Worm (Caenorhabditis elegans) whole organism, midembryonic: Measurements from ENCODE around the gene sri-37.
A peak's percentile ranks its signal among the peaks of the same experiment; 100 is the strongest.
"Not testable (repeated sequence)": the region's sequence is repeated elsewhere in the genome, so short reads cannot be mapped to it uniquely, and the experiment has no call there.

Experiments used
- T22C8.4 ChIP-seq: fragments of 200-800 bp; sonication (Bioruptor generic); IDR thresholded peaks from 2 replicates; pipeline ENCODE4 v1.3.6; 2022; ENCODE audit warnings: missing genetic modification characterization, missing compliant biosample characterization
- cog-1 ChIP-seq: sonication (generic microtip); optimal IDR thresholded peaks from 2 replicates; lab custom pipeline; 2016; ENCODE audit warnings: missing genetic modification characterization, missing compliant biosample characterization
- flt-1 ChIP-seq: fragments of 200-800 bp; sonication (Bioruptor generic); IDR thresholded peaks from 2 replicates; pipeline ENCODE4 v1.3.6; 2022; ENCODE audit warnings: missing genetic modification characterization, missing compliant biosample characterization
- klf-2 ChIP-seq: fragments of 200-800 bp; sonication (Bioruptor generic); conservative IDR thresholded peaks from 2 replicates; pipeline ENCODE4 v1.3.6; 2022; ENCODE audit warnings: missing genetic modification reagents, missing genetic modification characterization, missing compliant biosample characterization
- med-1 ChIP-seq: sonication (generic microtip); optimal IDR thresholded peaks from 2 replicates; lab custom pipeline; 2017; ENCODE audit warnings: missing genetic modification characterization, mild to moderate bottlenecking, missing compliant biosample characterization, antibody characterized with exemption, missing genetic modification reagents; ENCODE audit not compliant: insufficient read depth
- ref-1 ChIP-seq: fragments of 200-800 bp; sonication (Bioruptor generic); conservative IDR thresholded peaks from 2 replicates; pipeline ENCODE4 v1.3.6; 2022; ENCODE audit warnings: missing genetic modification reagents, missing genetic modification characterization, missing compliant biosample characterization
- tab-1 ChIP-seq: fragments of 200-800 bp; sonication (Bioruptor generic); IDR thresholded peaks from 2 replicates; pipeline ENCODE4 v1.3.6; 2022; ENCODE audit warnings: missing genetic modification characterization, missing compliant biosample characterization
- ztf-23 ChIP-seq: fragments of 200-800 bp; sonication (Bioruptor generic); IDR thresholded peaks from 2 replicates; pipeline ENCODE4 v1.3.6; 2022; ENCODE audit warnings: missing genetic modification reagents, missing genetic modification characterization, missing compliant biosample characterization
- ztf-29 ChIP-seq: fragments of 200-800 bp; sonication (Bioruptor generic); IDR thresholded peaks from 2 replicates; pipeline ENCODE4 v1.3.6; 2022; ENCODE audit warnings: missing genetic modification reagents, missing genetic modification characterization, missing compliant biosample characterization

The sri-37 gene

DNA sequence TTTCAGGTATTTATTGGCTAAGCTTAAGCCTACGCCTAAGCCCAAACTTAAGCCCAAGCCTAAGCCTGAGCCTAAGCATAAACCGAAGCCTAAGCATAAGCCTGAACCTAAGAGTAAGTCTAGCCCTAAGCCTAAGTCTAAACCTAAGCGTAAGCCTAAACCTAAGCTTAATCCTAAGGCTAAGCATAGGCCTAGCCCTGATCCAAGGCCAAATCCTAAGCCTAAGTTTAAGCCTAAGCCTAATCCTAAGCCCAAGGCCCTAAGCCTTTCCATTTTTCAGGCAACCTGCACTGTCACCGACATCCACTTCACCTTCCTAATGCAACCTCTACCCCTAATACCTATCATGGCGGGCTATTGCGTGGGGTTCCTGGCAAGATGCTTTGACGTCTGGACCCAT, 18.4 kb upstream of the sri-37 start:
- TF ChIP-seq med-1: no peak
- TF ChIP-seq ztf-29 (GFP tag; lab: Robert Waterston, UW): peak; percentile 38; the same call in 1 of the 2 replicates

DNA sequence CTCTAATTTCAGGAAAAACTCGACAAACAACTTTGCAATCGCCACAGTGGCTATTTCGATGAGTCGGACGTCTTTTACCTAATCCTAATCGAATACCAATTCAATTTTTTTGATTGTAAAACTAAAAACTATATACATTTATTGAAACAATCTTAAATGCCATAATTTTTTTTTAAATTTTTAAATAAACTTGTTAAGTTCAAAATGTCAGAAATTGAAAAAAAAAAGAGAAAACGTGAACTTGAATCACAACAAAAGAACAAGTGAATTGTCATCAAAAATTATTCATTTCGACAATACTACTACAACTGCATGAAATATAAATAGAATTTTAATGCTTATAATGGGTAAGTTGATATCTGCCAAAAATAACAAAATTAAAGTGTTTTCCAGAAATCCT, 17.1 kb upstream of the sri-37 start, which contains the start of gene D2062.13:
Gene D2062.13 (plus strand): TSS at position 301 of the 400 bp plus-strand sequence.
- not testable (repeated sequence) for TF ChIP-seq klf-2 (GFP tag; lab: Robert Waterston, UW); med-1; cog-1

DNA sequence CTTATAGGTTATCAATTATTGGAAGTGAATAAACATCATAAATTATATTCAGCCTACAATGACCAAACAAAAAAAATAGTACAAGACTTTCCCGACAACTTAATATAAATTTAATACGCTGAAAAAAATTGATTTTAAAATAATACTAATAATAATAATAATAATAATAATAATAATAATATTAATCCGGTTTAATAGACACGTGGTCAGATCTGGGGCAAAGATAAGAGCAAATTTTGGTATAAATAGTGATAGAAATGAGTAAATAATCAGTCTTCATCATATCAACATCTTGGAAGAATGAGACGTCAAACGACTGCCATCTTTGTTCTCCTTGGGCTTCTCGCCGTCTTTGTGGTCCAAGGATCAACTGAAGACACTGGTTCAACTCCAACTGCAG, 12.7 kb upstream of the sri-37 start, which contains the start of gene msrp-5:
Gene msrp-5 (plus strand): TSS at position 301 of the 400 bp plus-strand sequence.
- not testable (repeated sequence) for TF ChIP-seq ref-1; T22C8.4; ztf-29 (GFP tag; lab: Robert Waterston, UW)

DNA sequence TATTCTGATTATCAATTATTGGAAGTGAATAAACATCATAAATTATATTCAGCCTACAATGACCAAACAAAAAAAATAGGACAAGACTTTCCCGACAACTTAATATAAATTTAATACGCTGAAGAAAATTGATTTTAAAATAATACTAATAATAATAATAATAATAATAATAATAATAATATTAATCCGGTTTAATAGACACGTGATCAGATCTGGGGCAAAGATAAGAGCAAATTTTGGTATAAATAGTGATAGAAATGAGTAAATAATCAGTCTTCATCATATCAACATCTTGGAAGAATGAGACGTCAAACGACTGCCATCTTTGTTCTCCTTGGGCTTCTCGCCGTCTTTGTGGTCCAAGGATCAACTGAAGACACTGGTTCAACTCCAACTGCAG, 10.2 kb upstream of the sri-37 start, which contains the start of gene msrp-6:
Gene msrp-6 (plus strand): TSS at position 301 of the 400 bp plus-strand sequence.
- TF ChIP-seq ztf-29, ztf-23, flt-1 (GFP tag; lab: Robert Waterston, UW): not testable (repeated sequence)

DNA sequence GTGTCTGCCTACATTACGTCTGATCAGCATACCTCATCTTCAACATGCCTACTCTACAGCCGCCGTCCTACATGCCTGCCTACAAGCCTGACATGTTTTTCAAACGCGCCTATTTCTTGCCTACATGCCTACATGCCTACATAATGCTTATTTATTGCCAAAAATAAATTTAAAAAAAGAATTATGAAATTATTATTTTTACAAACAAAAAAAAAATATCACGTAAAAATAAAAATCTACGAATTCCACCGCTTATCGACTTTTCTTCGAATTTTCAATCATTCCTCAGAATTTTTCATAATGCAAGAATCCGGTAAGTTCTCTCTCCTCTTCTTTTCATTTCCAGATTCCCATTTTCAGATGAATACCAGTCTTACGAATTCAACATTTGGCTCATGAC, 6.9 kb upstream of the sri-37 start, which contains the start of gene D2062.5:
Gene D2062.5 (plus strand): TSS at position 301 of the 400 bp plus-strand sequence.
- TF ChIP-seq ztf-23 (GFP tag; lab: Robert Waterston, UW) (no peak), flt-1 (GFP tag; lab: Robert Waterston, UW) (no peak), ref-1 (no peak), tab-1 (no peak), ztf-29 (GFP tag; lab: Robert Waterston, UW) (no peak), med-1 (no peak), cog-1 (no peak), T22C8.4 (no peak), klf-2 (GFP tag; lab: Robert Waterston, UW) (no peak)

DNA sequence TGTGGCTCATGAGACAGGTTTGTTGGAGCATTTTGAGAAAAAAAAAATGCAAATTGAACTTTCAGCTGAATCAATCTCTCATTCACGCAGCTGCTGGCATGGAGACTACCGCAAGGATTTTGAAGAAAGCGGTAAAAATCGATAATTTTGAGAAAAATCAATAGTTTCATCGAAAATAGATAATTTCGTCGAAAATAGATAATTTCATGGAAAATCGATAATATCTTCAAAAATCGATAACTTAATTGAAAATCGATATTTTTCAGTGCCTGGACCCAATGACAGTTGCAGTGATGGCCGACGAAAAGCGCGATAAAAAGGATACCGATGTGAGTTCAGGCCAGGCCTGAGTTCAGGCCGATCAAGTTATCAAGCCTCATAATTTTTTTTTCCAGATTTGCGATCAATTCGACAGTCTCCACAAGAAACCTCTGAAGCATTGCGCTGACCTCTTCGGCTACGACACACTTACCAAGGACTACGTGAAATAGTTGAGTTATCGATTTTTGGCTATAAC, 6.4 kb upstream of the sri-37 start, which contains the start of gene D2062.4:
Gene D2062.4 (plus strand): TSS at position 467 of the 517 bp plus-strand sequence.
- TF ChIP-seq T22C8.4: peak; percentile 53; the same call in 1 of the 2 replicates

DNA sequence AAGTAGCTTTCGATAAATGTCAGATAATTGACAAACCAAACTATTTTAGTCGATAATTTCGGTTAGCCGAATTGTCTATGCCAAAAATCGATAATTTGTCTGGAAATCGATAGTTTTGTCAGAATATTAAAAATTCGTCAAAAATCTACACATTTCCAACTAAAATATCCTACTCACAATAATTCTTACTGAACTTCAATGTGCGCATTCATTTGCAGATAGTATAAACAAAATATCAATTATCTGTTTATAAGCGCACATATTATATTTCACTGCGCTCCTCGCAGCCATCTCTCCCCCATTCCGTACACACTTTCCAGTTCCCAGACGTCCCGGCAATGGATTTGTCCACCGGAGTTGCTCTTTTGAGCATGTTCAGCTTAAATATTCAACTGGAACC, 4.6 kb upstream of the sri-37 start, which contains the start of gene lgc-28:
Gene lgc-28 (plus strand): TSS at position 301 of the 400 bp plus-strand sequence.
- TF ChIP-seq T22C8.4 (no peak), cog-1 (no peak), ref-1 (no peak), flt-1 (GFP tag; lab: Robert Waterston, UW) (no peak), ztf-29 (GFP tag; lab: Robert Waterston, UW) (no peak), med-1 (no peak), klf-2 (GFP tag; lab: Robert Waterston, UW) (no peak), tab-1 (no peak), ztf-23 (GFP tag; lab: Robert Waterston, UW) (no peak)

DNA sequence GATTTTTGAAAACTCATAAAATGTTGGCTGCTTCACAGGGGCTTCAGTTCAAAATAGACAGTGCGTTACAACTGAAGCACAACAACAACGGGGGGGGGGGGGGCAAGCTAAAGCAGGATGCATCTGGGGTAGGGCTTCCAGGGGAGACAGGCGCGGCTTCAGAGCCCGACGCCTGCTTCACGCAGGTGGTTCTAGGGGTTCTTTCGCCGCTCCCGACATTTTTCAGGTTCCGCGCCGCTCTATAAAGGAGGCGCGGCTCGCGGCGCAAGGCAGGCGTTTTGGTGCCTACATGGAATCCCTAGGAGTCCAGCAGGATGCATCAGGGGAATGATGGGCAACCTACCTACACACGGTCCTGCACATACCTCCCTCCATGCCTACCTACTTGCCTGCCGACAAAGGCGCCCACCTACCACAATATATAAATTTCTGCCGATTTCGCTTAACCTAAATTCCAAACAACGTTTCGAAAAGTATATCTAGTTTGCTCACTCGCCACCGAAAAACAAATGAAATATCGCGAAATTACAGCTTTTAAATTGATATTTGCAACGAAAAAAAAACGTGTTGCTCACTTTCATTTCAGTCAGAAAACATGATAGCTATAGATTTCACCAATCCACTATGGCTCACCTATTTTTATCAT, 2.1 kb upstream of the sri-37 start, which contains the start of gene sri-71:
Gene sri-71 (plus strand): TSS at position 596 of the 646 bp plus-strand sequence.
- TF ChIP-seq ztf-29 (GFP tag; lab: Robert Waterston, UW) (no peak), tab-1 (no peak), cog-1 (no peak), ztf-23 (GFP tag; lab: Robert Waterston, UW) (no peak)

DNA sequence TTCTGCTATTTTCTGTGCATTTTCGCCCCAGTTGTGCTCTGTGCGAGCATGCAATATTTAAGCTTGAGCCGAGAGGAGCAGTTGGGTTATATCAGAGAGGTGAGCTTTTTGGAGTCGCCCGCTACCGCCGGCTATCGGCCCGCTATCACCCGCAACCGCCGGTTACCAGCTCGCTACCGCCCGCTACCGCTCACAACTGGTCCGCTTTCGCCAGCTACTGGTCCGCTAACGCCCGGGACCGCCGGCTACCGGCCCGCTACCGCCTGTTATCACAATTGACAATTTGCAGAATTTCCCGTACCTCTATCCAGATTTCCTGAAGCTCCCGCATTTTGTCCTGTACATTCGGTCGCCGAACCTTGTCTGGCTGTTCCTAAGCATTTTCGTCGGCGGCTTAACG, 969 bp upstream of the sri-37 start:
- TF ChIP-seq flt-1 (GFP tag; lab: Robert Waterston, UW): peak; percentile 44; the same call in 1 of the 2 replicates
- no peak for TF ChIP-seq med-1

DNA sequence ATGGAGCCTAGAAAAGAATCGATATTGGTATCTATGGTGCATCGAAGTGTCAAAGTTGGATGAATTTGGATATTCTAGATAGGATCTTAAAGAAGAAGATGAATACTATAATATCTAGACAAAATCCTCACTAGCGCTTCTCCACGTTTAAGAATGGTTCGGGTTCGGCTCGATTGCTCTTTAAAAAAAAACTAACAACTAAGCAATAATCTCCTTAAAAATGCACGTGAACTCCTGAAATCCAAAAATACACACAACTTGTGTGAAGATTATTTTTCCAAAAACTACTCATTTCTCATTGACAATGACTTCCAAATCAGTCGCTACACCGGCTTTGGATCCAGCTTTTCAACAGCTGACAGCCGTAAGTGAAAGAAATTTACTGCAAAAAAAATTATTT, 1.8 kb downstream of the sri-37 start, which contains the start of gene D2062.1:
Gene D2062.1 (plus strand): TSS at position 301 of the 400 bp plus-strand sequence.
- TF ChIP-seq ref-1 (no peak), med-1 (no peak), tab-1 (no peak), ztf-29 (GFP tag; lab: Robert Waterston, UW) (no peak), T22C8.4 (no peak), ztf-23 (GFP tag; lab: Robert Waterston, UW) (no peak), klf-2 (GFP tag; lab: Robert Waterston, UW) (no peak), cog-1 (no peak), flt-1 (GFP tag; lab: Robert Waterston, UW) (no peak)

DNA sequence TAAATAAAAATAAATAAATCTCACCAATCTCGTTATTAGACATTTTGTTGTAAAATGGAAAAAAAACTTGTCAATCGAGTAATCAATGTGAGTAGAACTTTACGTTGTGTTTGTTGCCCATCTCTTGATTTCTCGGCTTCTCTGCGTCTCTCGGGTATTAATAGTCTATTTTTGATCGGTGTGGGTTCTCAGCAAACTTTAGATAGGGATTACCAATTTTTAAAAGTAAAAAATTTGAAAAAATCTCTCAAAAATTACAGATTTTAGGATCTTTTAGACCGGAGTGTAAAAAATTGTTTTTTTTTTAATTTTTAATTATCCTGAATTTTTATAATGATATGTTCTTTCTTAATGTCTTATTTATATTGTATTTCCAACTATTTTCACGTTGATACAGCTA, 8.0 kb downstream of the sri-37 start, which contains the start of gene F22E5.21:
Gene F22E5.21 (minus strand): TSS at position 101 of the 400 bp plus-strand sequence.
- no peak for TF ChIP-seq med-1

DNA sequence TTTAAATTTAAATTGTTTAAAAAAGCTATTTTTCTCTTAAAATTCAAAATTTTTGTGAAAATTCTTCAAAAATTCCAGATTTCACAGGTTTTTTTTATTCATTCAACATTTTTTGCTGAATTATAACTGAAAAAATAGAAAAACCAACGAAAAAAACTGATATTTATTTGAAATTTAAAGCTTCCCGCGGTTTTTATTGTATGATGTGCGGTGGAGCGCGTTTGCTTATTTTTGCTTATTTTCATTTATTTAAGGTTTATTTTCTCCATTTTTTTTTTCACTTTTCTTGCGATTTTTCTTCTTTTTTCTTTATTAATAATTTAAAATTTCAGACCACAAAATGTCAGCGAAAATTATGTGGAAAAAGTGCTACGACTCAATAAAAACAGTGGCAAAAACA, 8.7 kb downstream of the sri-37 start, which contains the start of gene F22E5.9:
Gene F22E5.9 (plus strand): TSS at position 327 of the 400 bp plus-strand sequence.
- TF ChIP-seq tab-1 (no peak), cog-1 (no peak), med-1 (no peak), ref-1 (no peak), ztf-29 (GFP tag; lab: Robert Waterston, UW) (no peak)
